Worm (Caenorhabditis elegans) whole organism, L4 larva: ENCODE data around the gene lsm-1.

Experiments
- F26F4.8 ChIP-seq: fragments of 200-800 bp; sonication (Bioruptor generic); conservative IDR thresholded peaks from 2 replicates; pipeline ENCODE4 v1.3.6; 2022; ENCODE audit warnings: missing genetic modification characterization, missing compliant biosample characterization
- F44E2.7 ChIP-seq: fragments of 200-800 bp; sonication (Bioruptor generic); IDR thresholded peaks from 2 replicates; pipeline ENCODE4 v2.1.2; 2022; ENCODE audit warnings: missing genetic modification characterization, missing compliant biosample characterization
- T26A8.4 ChIP-seq: fragments of 200-800 bp; sonication (Bioruptor generic); IDR thresholded peaks from 2 replicates; pipeline ENCODE4 v1.3.6; 2022; ENCODE audit warnings: missing genetic modification characterization, missing compliant biosample characterization
- Y75B8A.6 ChIP-seq: fragments of 200-800 bp; sonication (Bioruptor generic); IDR thresholded peaks from 2 replicates; pipeline ENCODE4 v1.3.6; 2022; ENCODE audit warnings: missing genetic modification reagents, missing genetic modification characterization, missing compliant biosample characterization
- ZK337.2 ChIP-seq: fragments of 200-800 bp; sonication (Bioruptor generic); IDR thresholded peaks from 2 replicates; pipeline ENCODE4 v1.3.6; 2022; ENCODE audit warnings: missing genetic modification reagents, missing genetic modification characterization, missing compliant biosample characterization
- ZK546.5 ChIP-seq, 2 experiments: sonication (generic microtip); optimal IDR thresholded peaks; 2 replicates each; lab custom pipeline; 2017; ENCODE audit warnings: missing biosample characterization in 2 of 2, missing genetic modification characterization in 2 of 2
- aha-1 ChIP-seq: fragments of 150-350 bp; peaks from one replicate; lab custom pipeline; 2014; ENCODE audit warnings: missing biosample characterization, missing genetic modification characterization
- arid-1 ChIP-seq: fragments of 200-800 bp; sonication (Bioruptor generic); conservative IDR thresholded peaks from 2 replicates; pipeline ENCODE4 v1.3.6; 2022; ENCODE audit warnings: missing genetic modification reagents, missing genetic modification characterization, missing compliant biosample characterization
- attf-4 ChIP-seq: sonication (generic microtip); optimal IDR thresholded peaks from 3 replicates; lab custom pipeline; 2017; ENCODE audit warnings: missing biosample characterization, missing genetic modification characterization
- ceh-20 ChIP-seq: fragments of 200-800 bp; sonication (Bioruptor generic); IDR thresholded peaks from 2 replicates; pipeline ENCODE4 v1.3.6; 2022; ENCODE audit warnings: missing genetic modification reagents, missing genetic modification characterization, missing compliant biosample characterization
- cey-2 ChIP-seq: sonication (generic microtip); optimal IDR thresholded peaks from 3 replicates; lab custom pipeline; 2017; ENCODE audit warnings: missing genetic modification characterization, mild to moderate bottlenecking, missing compliant biosample characterization, antibody characterized with exemption, borderline replicate concordance; ENCODE audit not compliant: insufficient read depth
- daf-12 ChIP-seq: fragments of 150-350 bp; optimal IDR thresholded peaks from 2 replicates; lab custom pipeline; 2014; ENCODE audit warnings: missing biosample characterization, missing genetic modification reagents, missing genetic modification characterization
- daf-16 ChIP-seq, 3 experiments: sonication (generic microtip); optimal IDR thresholded peaks; 2 replicates each; lab custom pipeline; 2016 to 2017; ENCODE audit warnings: missing genetic modification characterization in 3 of 3, missing genetic modification reagents in 3 of 3, mild to moderate bottlenecking in 2 of 3, missing compliant biosample characterization in 2 of 3, missing biosample characterization in 1 of 3, moderate library complexity in 1 of 3
- dmd-6 ChIP-seq: fragments of 200-800 bp; sonication (Bioruptor generic); IDR thresholded peaks from 2 replicates; pipeline ENCODE4 v1.3.6; 2022; ENCODE audit warnings: missing genetic modification reagents, missing genetic modification characterization, missing compliant biosample characterization
- duxl-1 ChIP-seq: sonication (generic microtip); optimal IDR thresholded peaks from 2 replicates; lab custom pipeline; 2016; ENCODE audit warnings: mild to moderate bottlenecking, missing genetic modification characterization, moderate library complexity, missing compliant biosample characterization; ENCODE audit not compliant: poor library complexity
- dve-1 ChIP-seq: sonication (generic microtip); optimal IDR thresholded peaks from 2 replicates; lab custom pipeline; 2017; ENCODE audit warnings: antibody characterized with exemption, mild to moderate bottlenecking, missing genetic modification characterization, missing compliant biosample characterization; ENCODE audit not compliant: insufficient read depth
- fkh-10 ChIP-seq: fragments of 150-350 bp; optimal IDR thresholded peaks from 2 replicates; lab custom pipeline; 2014; ENCODE audit warnings: missing biosample characterization, missing genetic modification reagents, missing genetic modification characterization
- fos-1 ChIP-seq: fragments of 150-350 bp; optimal IDR thresholded peaks from 2 replicates; lab custom pipeline; 2014; ENCODE audit warnings: missing biosample characterization, missing genetic modification characterization
- gei-8 ChIP-seq: fragments of 200-800 bp; sonication (Bioruptor generic); optimal IDR thresholded peaks from 2 replicates; lab custom pipeline; 2018; ENCODE audit warnings: mild to moderate bottlenecking, missing genetic modification characterization, missing compliant biosample characterization
- hif-1 ChIP-seq, 2 experiments: sonication (generic microtip); optimal IDR thresholded peaks; 2 replicates each; lab custom pipeline; 2016 to 2017; ENCODE audit warnings: missing compliant biosample characterization in 2 of 2, missing genetic modification characterization in 2 of 2, missing genetic modification reagents in 2 of 2, missing genotype in 2 of 2, mild to moderate bottlenecking in 1 of 2
- hlh-30 ChIP-seq: sonication (generic microtip); optimal IDR thresholded peaks from 2 replicates; lab custom pipeline; 2017; ENCODE audit warnings: antibody characterized with exemption, mild to moderate bottlenecking, missing genetic modification characterization, missing compliant biosample characterization; ENCODE audit not compliant: insufficient read depth
- hmg-1.1 ChIP-seq: fragments of 200-800 bp; sonication (Bioruptor generic); IDR thresholded peaks from 2 replicates; pipeline ENCODE4 v1.3.6; 2022; ENCODE audit warnings: missing genetic modification reagents, missing genetic modification characterization, missing compliant biosample characterization
- lim-7 ChIP-seq: fragments of 200-800 bp; sonication (Bioruptor generic); IDR thresholded peaks from 2 replicates; pipeline ENCODE4 v1.3.6; 2022; ENCODE audit warnings: missing genetic modification characterization, missing compliant biosample characterization
- lin-1 ChIP-seq: fragments of 200-800 bp; sonication (Bioruptor generic); IDR thresholded peaks from 2 replicates; pipeline ENCODE4 v1.3.6; 2022; ENCODE audit warnings: missing genetic modification reagents, missing genetic modification characterization, missing compliant biosample characterization
- lsy-2 ChIP-seq, 2 experiments: fragments of 150-350 bp in 1 of 2; sonication (generic microtip) in 1 of 2; optimal IDR thresholded peaks; 2 replicates each; lab custom pipeline; 2014 to 2017; ENCODE audit warnings: missing biosample characterization in 2 of 2, missing genetic modification characterization in 2 of 2
- madf-9 ChIP-seq: fragments of 200-800 bp; sonication (Bioruptor generic); conservative IDR thresholded peaks from 2 replicates; pipeline ENCODE4 v1.3.6; 2022; ENCODE audit warnings: missing genetic modification reagents, missing genetic modification characterization, missing compliant biosample characterization
- mdt-29 ChIP-seq: fragments of 200-800 bp; sonication (Bioruptor generic); IDR thresholded peaks from 2 replicates; pipeline ENCODE4 v1.3.6; 2022; ENCODE audit warnings: missing genetic modification reagents, missing genetic modification characterization, missing compliant biosample characterization
- mep-1 ChIP-seq: fragments of 150-350 bp; sonication (generic microtip); optimal IDR thresholded peaks from 3 replicates; lab custom pipeline; 2014; ENCODE audit warnings: missing biosample characterization, missing genetic modification characterization
- mes-2 ChIP-seq: sonication (generic microtip); optimal IDR thresholded peaks from 2 replicates; lab custom pipeline; 2016; ENCODE audit warnings: missing genotype, mild to moderate bottlenecking, missing genetic modification characterization, missing compliant biosample characterization; ENCODE audit not compliant: poor library complexity, severe bottlenecking
- mxl-2 ChIP-seq: fragments of 200-800 bp; sonication (Bioruptor generic); conservative IDR thresholded peaks from 2 replicates; pipeline ENCODE4 v1.3.6; 2022; ENCODE audit warnings: missing genetic modification reagents, missing genetic modification characterization, missing compliant biosample characterization
- nhr-10 ChIP-seq: fragments of 150-350 bp; optimal IDR thresholded peaks from 2 replicates; lab custom pipeline; 2014; ENCODE audit warnings: missing biosample characterization, missing genetic modification characterization
- nhr-111 ChIP-seq: fragments of 200-800 bp; sonication (Bioruptor generic); optimal IDR thresholded peaks from 2 replicates; lab custom pipeline; 2018; ENCODE audit warnings: mild to moderate bottlenecking, missing genetic modification characterization, missing compliant biosample characterization
- nhr-28 ChIP-seq: fragments of 150-350 bp; optimal IDR thresholded peaks from 2 replicates; lab custom pipeline; 2014; ENCODE audit warnings: missing biosample characterization, missing genetic modification characterization
- nhr-77 ChIP-seq: fragments of 150-350 bp; optimal IDR thresholded peaks from 2 replicates; lab custom pipeline; 2014; ENCODE audit warnings: missing biosample characterization, missing genetic modification characterization
- pha-4 ChIP-seq, 2 experiments: fragments of 150-350 bp in 1 of 2; fragments of 200-800 bp in 1 of 2; sonication (Bioruptor generic) in 1 of 2; IDR thresholded peaks in 1 of 2; optimal IDR thresholded peaks in 1 of 2; 2 replicates each; pipeline versions ENCODE4 v1.3.6 to Lab custom; 2014 to 2022; ENCODE audit warnings: missing genetic modification characterization in 2 of 2, missing genetic modification reagents in 2 of 2, missing biosample characterization in 1 of 2, missing compliant biosample characterization in 1 of 2
- rbr-2 ChIP-seq: sonication (generic microtip); optimal IDR thresholded peaks from 2 replicates; lab custom pipeline; 2016; ENCODE audit warnings: missing genotype, missing genetic modification characterization, missing compliant biosample characterization
- saeg-2 ChIP-seq: fragments of 200-800 bp; sonication (Bioruptor generic); IDR thresholded peaks from 2 replicates; pipeline ENCODE4 v1.3.6; 2022; ENCODE audit warnings: missing genetic modification reagents, missing genetic modification characterization, missing compliant biosample characterization
- sdz-12 ChIP-seq: fragments of 200-800 bp; sonication (Bioruptor generic); optimal IDR thresholded peaks from 2 replicates; lab custom pipeline; 2018; ENCODE audit warnings: mild to moderate bottlenecking, missing genetic modification characterization, missing compliant biosample characterization
- set-16 ChIP-seq: fragments of 200-800 bp; sonication (Bioruptor generic); IDR thresholded peaks from 2 replicates; pipeline ENCODE4 v1.3.6; 2022; ENCODE audit warnings: missing genetic modification reagents, missing genetic modification characterization, missing compliant biosample characterization
- snpc-4 ChIP-seq: fragments of 150-350 bp; optimal IDR thresholded peaks from 2 replicates; lab custom pipeline; 2014; ENCODE audit warnings: missing biosample characterization, missing genetic modification characterization
- spr-3 ChIP-seq: fragments of 200-800 bp; sonication (Bioruptor generic); optimal IDR thresholded peaks from 2 replicates; lab custom pipeline; 2018; ENCODE audit warnings: mild to moderate bottlenecking, missing genetic modification characterization, missing compliant biosample characterization
- vab-7 ChIP-seq: fragments of 200-800 bp; sonication (Bioruptor generic); IDR thresholded peaks from 2 replicates; pipeline ENCODE4 v1.3.6; 2022; ENCODE audit warnings: missing genetic modification reagents, missing genetic modification characterization, missing compliant biosample characterization
- zip-2 ChIP-seq: fragments of 150-350 bp; optimal IDR thresholded peaks from 2 replicates; lab custom pipeline; 2014; ENCODE audit warnings: missing biosample characterization, missing genetic modification characterization

lsm-1 gene

ce11 chrII:11162390-11162789 lies 35.6 kb downstream of the lsm-1 start, which contains the start of gene ptr-13:
Gene ptr-13 (minus strand): TSS chrII:11162481.
- no peak for TF ChIP-seq hif-1 (tag; optimal IDR thresholded peaks at IDR 0.05; lab: Kevin White, UChicago)
- TF ChIP-seq aha-1, result peak; percentile 6
- peak; percentile 41 for TF ChIP-seq nhr-28 (tag; lab: Kevin White, UChicago)

- TF ChIP-seq attf-4, result no peak
- TF ChIP-seq nhr-28 (tag; lab: Kevin White, UChicago), result peak; percentile 67
- TF ChIP-seq F26F4.8 (GFP tag; lab: Robert Waterston, UW), result no peak
- TF ChIP-seq hlh-30 (tag; lab: Kevin White, UChicago), result peak; percentile 23
- no peak for TF ChIP-seq nhr-111 (GFP tag; lab: Kevin White, UChicago)
- no peak for TF ChIP-seq daf-12 (tag; lab: Kevin White, UChicago)
These were observed 36.5 kb downstream of the lsm-1 start for ce11 chrII:11163291-11163690.

- TF ChIP-seq snpc-4 (tag; lab: Kevin White, UChicago) (no peak), pha-4 (GFP tag; IDR thresholded peaks at IDR 0.05; lab: Robert Waterston, UW) (peak; percentile 32; the same call in 1 of the 2 replicates), pha-4 (tag; optimal IDR thresholded peaks at IDR 0.05; lab: Kevin White, UChicago) (no peak), zip-2 (tag; lab: Kevin White, UChicago) (no peak), lsy-2 (tag; optimal IDR thresholded peaks at IDR 0.05; lab: Kevin White, UChicago) (peak in 1 of 2 experiments; percentile 14), mes-2 (tag; lab: Kevin White, UChicago) (peak; percentile 3), lim-7 (GFP tag; lab: Robert Waterston, UW) (no peak), hmg-1.1 (no peak), Y75B8A.6 (GFP tag; lab: Robert Waterston, UW) (no peak), fkh-10 (GFP tag; lab: Kevin White, UChicago) (no peak), gei-8 (no peak), dve-1 (tag; lab: Kevin White, UChicago) (peak; percentile 16), dmd-6 (GFP tag; lab: Robert Waterston, UW) (no peak), daf-16 (GFP tag; optimal IDR thresholded peaks at IDR 0.05; lab: Kevin White, UChicago) (no peak), daf-16 (tag; optimal IDR thresholded peaks at IDR 0.05; lab: Kevin White, UChicago) (peak; percentile 29), cey-2 (tag; lab: Kevin White, UChicago) (no peak), ceh-20 (GFP tag; lab: Robert Waterston, UW) (no peak), mep-1 (tag; lab: Kevin White, UChicago) (no peak), ZK337.2 (GFP tag; lab: Robert Waterston, UW) (no peak), hlh-30 (tag; lab: Kevin White, UChicago) (peak; percentile 13), T26A8.4 (no peak), fos-1 (tag; lab: Kevin White, UChicago) (no peak), daf-12 (tag; lab: Kevin White, UChicago) (no peak), mxl-2 (GFP tag; lab: Robert Waterston, UW) (no peak), F44E2.7 (GFP tag; lab: Robert Waterston, UW) (no peak), lin-1 (GFP tag; lab: Robert Waterston, UW) (no peak), set-16 (GFP tag; lab: Robert Waterston, UW) (peak; percentile 79), spr-3 (GFP tag; lab: Kevin White, UChicago) (no peak), nhr-77 (tag; lab: Kevin White, UChicago) (no peak)
- TF ChIP-seq, all 104 proteins: peak for 7
These were observed 39.7 kb downstream of the lsm-1 start for ce11 chrII:11166414-11166813.

- TF ChIP-seq F44E2.7 (GFP tag; lab: Robert Waterston, UW) (no peak), saeg-2 (GFP tag; lab: Robert Waterston, UW) (0 out of 2 replicates have a peak, but pooled peaks have one; percentile 47), sdz-12 (GFP tag; lab: Kevin White, UChicago) (peak; percentile 62), fos-1 (tag; lab: Kevin White, UChicago) (no peak), duxl-1 (tag; lab: Kevin White, UChicago) (peak; percentile 55), rbr-2 (tag; lab: Kevin White, UChicago) (peak; percentile 58), ZK546.5 (tag; optimal IDR thresholded peaks at IDR 0.05; lab: Kevin White, UChicago) (no peak), hlh-30 (tag; lab: Kevin White, UChicago) (peak; percentile 84), nhr-10 (no peak), mdt-29 (GFP tag; lab: Robert Waterston, UW) (peak; percentile 44; the same call in 1 of the 2 replicates), pha-4 (GFP tag; IDR thresholded peaks at IDR 0.05; lab: Robert Waterston, UW) (peak; percentile 55; the same call in 1 of the 2 replicates), pha-4 (tag; optimal IDR thresholded peaks at IDR 0.05; lab: Kevin White, UChicago) (no peak), madf-9 (GFP tag; lab: Robert Waterston, UW) (peak; percentile 26; the same call in 1 of the 2 replicates), vab-7 (GFP tag; lab: Robert Waterston, UW) (peak; percentile 58), arid-1 (GFP tag; lab: Robert Waterston, UW) (peak; percentile 68)
These were observed 40.3 kb downstream of the lsm-1 start for ce11 chrII:11167039-11167438.
